Fruit fly (Drosophila melanogaster): ENCODE measurements around the gene Rpn2.

DNA sequence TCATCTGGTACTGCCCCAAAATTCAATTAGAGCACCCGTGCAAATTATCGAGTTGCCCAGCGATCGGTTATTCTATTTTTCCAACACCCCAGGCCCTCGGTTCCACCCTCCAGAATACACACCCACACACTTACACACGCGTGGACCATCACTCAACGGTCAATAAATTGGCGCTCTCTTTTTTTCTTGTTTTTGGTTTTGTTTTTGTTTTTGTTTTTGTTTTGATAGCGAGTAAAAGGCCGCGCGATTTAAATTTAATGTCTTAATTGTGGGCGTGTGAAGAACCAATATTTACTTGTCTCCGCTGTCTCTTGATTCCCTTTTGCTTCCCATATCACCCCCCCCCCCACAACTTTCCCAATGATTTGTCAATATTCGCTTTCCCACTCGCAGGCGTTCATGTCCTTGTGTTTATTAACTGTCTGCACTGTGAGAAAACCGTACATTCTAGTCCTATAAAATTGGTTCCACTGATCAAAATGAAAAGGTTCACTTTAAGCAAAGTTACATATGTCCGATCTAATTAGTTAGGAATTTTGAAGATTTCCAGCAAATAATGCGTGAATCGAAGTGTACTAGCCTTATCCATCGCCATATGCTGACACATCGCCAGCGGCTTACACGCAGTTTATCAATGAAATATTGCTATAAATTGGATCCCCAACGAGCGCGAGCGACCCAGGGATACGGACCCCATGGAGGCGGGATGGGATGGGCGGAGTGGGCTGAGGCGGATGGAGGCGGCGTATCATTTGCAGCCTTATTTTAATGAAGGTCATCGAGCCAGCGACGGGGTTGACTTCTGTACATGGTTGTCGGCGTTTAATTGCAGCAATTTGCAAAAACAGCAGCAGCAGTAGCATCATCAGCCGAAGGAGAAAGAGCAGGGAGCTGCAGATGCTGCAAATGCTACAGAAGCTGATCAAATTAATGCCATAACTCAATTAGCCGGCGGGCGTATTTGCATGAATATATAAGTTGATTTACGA, 13.3 kb upstream of the Rpn2 start:
- TF ChIP-seq Mnt (GFP tag; optimal IDR thresholded peaks at IDR 0.05) = no peak
- no peak for TF ChIP-seq Hr96 (GFP tag; optimal IDR thresholded peaks at IDR 0.05)
- TF ChIP-seq CG7101 (tag; optimal IDR thresholded peaks at IDR 0.05) = no peak
- no peak for TF ChIP-seq CG11617 (GFP tag; optimal IDR thresholded peaks at IDR 0.05)
- TF ChIP-seq CG7045 (GFP tag; optimal IDR thresholded peaks at IDR 0.05) = no peak
- TF ChIP-seq Crg-1 (GFP tag; optimal IDR thresholded peaks at IDR 0.05) = no peak
- no peak for TF ChIP-seq cic (GFP tag; optimal IDR thresholded peaks at IDR 0.05)
- TF ChIP-seq ovo (GFP tag; optimal IDR thresholded peaks at IDR 0.05) = no peak
- no peak for TF ChIP-seq CG33017 (tag; optimal IDR thresholded peaks at IDR 0.05)
- no peak for TF ChIP-seq CG14711 (tag; optimal IDR thresholded peaks at IDR 0.05)
- no peak for TF ChIP-seq bab1 (GFP tag; optimal IDR thresholded peaks at IDR 0.05)
- no peak for TF ChIP-seq Clk (GFP tag; optimal IDR thresholded peaks at IDR 0.05)
